Fruit fly (Drosophila melanogaster): ENCODE results near the gene CG32706.

DNA sequence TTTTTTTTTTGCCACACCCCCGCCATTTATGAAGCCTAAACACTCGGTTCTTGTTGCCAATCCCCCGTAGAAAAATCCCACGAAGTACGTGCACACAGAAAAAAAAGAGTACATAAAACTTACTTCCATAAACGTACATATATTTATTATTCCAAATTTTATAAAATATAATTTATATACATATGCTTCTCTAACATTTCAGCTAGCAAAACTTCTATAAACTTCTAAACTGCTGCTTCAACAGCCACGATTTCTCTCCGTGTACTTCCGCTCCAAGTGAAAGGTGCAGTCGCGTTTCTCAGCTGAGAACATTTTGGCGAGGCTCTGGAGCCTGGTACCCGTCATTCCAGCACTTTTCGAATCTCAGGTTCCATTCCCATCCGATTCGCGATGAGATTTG lies 24.3 kb upstream of the CG32706 start:
- TF ChIP-seq CTCF (optimal IDR thresholded peaks at IDR 0.05) = no peak
- no peak for TF ChIP-seq CG8478 (optimal IDR thresholded peaks at IDR 0.05)
